Fruit fly (Drosophila melanogaster) whole organism, embryonic: ENCODE results near the gene CG10195.

Experiments
- Ada2b ChIP-seq: fragments of 200-800 bp; sonication (Bioruptor generic); IDR thresholded peaks from 2 replicates; pipeline ENCODE4 v1.3.6; 2022; ENCODE audit warnings: missing biosample characterization, missing genetic modification characterization
- Aef1 ChIP-seq: fragments of 200-800 bp; sonication (Bioruptor generic); IDR thresholded peaks from 3 replicates; pipeline ENCODE4 v1.3.6; 2022; ENCODE audit warnings: missing biosample characterization, missing genetic modification characterization
- Blimp-1 ChIP-seq: fragments of 200-800 bp; sonication (Bioruptor generic); optimal IDR thresholded peaks from 3 replicates; lab custom pipeline; 2018; ENCODE audit warnings: missing biosample characterization, missing genetic modification characterization, mild to moderate bottlenecking, moderate library complexity, missing genetic modification reagents
- CG10274 ChIP-seq: fragments of 200-800 bp; sonication (Bioruptor generic); optimal IDR thresholded peaks from 3 replicates; lab custom pipeline; 2017; ENCODE audit warnings: missing biosample characterization, mild to moderate bottlenecking, missing genetic modification characterization
- CG11093 ChIP-seq: fragments of 200-800 bp; sonication (Bioruptor generic); IDR thresholded peaks from 3 replicates; pipeline ENCODE4 v1.3.6; 2022; ENCODE audit warnings: missing biosample characterization, missing genetic modification characterization
- CG12104 ChIP-seq: fragments of 200-800 bp; sonication (Bioruptor generic); optimal IDR thresholded peaks from 3 replicates; lab custom pipeline; 2016; ENCODE audit warnings: missing biosample characterization, missing genetic modification characterization
- CG15011 ChIP-seq: fragments of 200-800 bp; sonication (Bioruptor generic); optimal IDR thresholded peaks from 3 replicates; lab custom pipeline; 2018; ENCODE audit warnings: missing biosample characterization, mild to moderate bottlenecking, missing genetic modification characterization
- CG15269 ChIP-seq: fragments of 200-800 bp; sonication (Bioruptor generic); optimal IDR thresholded peaks from 2 replicates; lab custom pipeline; 2018; ENCODE audit warnings: missing biosample characterization, mild to moderate bottlenecking, missing genetic modification characterization, moderate library complexity
- CG15514 ChIP-seq: fragments of 200-800 bp; sonication (Bioruptor generic); optimal IDR thresholded peaks from 3 replicates; lab custom pipeline; 2017; ENCODE audit warnings: missing biosample characterization, missing genetic modification characterization, mild to moderate bottlenecking, moderate library complexity, missing genetic modification reagents
- CG16779 ChIP-seq: fragments of 200-800 bp; sonication (Bioruptor generic); IDR thresholded peaks from 2 replicates; pipeline ENCODE4 v1.3.6; 2022; ENCODE audit warnings: missing biosample characterization, missing genetic modification characterization
- CG17359 ChIP-seq: fragments of 200-800 bp; sonication (Bioruptor generic); optimal IDR thresholded peaks from 3 replicates; lab custom pipeline; 2018; ENCODE audit warnings: missing biosample characterization, mild to moderate bottlenecking, missing genetic modification characterization, moderate library complexity
- CG18011 ChIP-seq: fragments of 200-800 bp; sonication (Bioruptor generic); optimal IDR thresholded peaks from 2 replicates; lab custom pipeline; 2017; ENCODE audit warnings: missing biosample characterization, missing genetic modification characterization, mild to moderate bottlenecking, moderate library complexity, missing genotype
- CG33213 ChIP-seq: fragments of 200-800 bp; sonication (Bioruptor generic); optimal IDR thresholded peaks from 3 replicates; lab custom pipeline; 2016; ENCODE audit warnings: missing biosample characterization, missing genetic modification characterization
- CG4328 ChIP-seq: fragments of 200-800 bp; sonication (Bioruptor generic); optimal IDR thresholded peaks from 3 replicates; lab custom pipeline; 2017; ENCODE audit warnings: missing biosample characterization, missing genetic modification reagents, missing genetic modification characterization
- CG4707 ChIP-seq: fragments of 200-800 bp; sonication (Bioruptor generic); optimal IDR thresholded peaks from 2 replicates; lab custom pipeline; 2018; ENCODE audit warnings: missing biosample characterization, mild to moderate bottlenecking, missing genetic modification characterization, moderate library complexity
- CG4730 ChIP-seq: fragments of 200-800 bp; sonication (Bioruptor generic); IDR thresholded peaks from 2 replicates; pipeline ENCODE4 v1.3.6; 2022; ENCODE audit warnings: missing biosample characterization, missing genetic modification characterization
- CG9817 ChIP-seq: fragments of 200-800 bp; sonication (Bioruptor generic); optimal IDR thresholded peaks from 2 replicates; lab custom pipeline; 2018; ENCODE audit warnings: missing biosample characterization, mild to moderate bottlenecking, missing genetic modification characterization, moderate library complexity
- CTCF ChIP-seq: fragments of 200-800 bp; sonication (Bioruptor generic); optimal IDR thresholded peaks from 2 replicates; lab custom pipeline; 2017; ENCODE audit warnings: missing biosample characterization, mild to moderate bottlenecking, missing genetic modification characterization, moderate library complexity
- CoRest ChIP-seq: fragments of 200-800 bp; sonication (Bioruptor generic); optimal IDR thresholded peaks from 3 replicates; lab custom pipeline; 2018; ENCODE audit warnings: missing biosample characterization, mild to moderate bottlenecking, missing genetic modification characterization, moderate library complexity
- Dip3 ChIP-seq: fragments of 200-800 bp; sonication (Bioruptor generic); optimal IDR thresholded peaks from 3 replicates; lab custom pipeline; 2016; ENCODE audit warnings: missing biosample characterization, missing genetic modification characterization
- Doc2 ChIP-seq: fragments of 200-800 bp; sonication (Bioruptor generic); IDR thresholded peaks from 2 replicates; pipeline ENCODE4 v1.3.6; 2022; ENCODE audit warnings: missing biosample characterization, missing genetic modification characterization
- Fer1 ChIP-seq: fragments of 200-800 bp; sonication (Bioruptor generic); optimal IDR thresholded peaks from 2 replicates; lab custom pipeline; 2017; ENCODE audit warnings: missing biosample characterization, mild to moderate bottlenecking, missing genetic modification characterization
- MBD-R2 ChIP-seq: fragments of 200-800 bp; sonication (Bioruptor generic); IDR thresholded peaks from 2 replicates; pipeline ENCODE4 v1.3.6; 2022; ENCODE audit warnings: missing biosample characterization, missing genetic modification characterization
- MTF-1 ChIP-seq: fragments of 200-800 bp; sonication (Bioruptor generic); optimal IDR thresholded peaks from 2 replicates; lab custom pipeline; 2018; ENCODE audit warnings: missing biosample characterization, mild to moderate bottlenecking, missing genetic modification characterization, borderline replicate concordance
- Mrtf ChIP-seq: fragments of 200-800 bp; sonication (Bioruptor generic); IDR thresholded peaks from 3 replicates; pipeline ENCODE4 v1.3.6; 2022; ENCODE audit warnings: missing biosample characterization, missing genetic modification characterization
- Myb ChIP-seq: fragments of 200-800 bp; sonication (Bioruptor generic); optimal IDR thresholded peaks from 2 replicates; lab custom pipeline; 2016; ENCODE audit warnings: missing biosample characterization, missing genetic modification characterization
- Nf-YA ChIP-seq: fragments of 200-800 bp; sonication (Bioruptor generic); IDR thresholded peaks from 2 replicates; pipeline ENCODE4 v1.3.6; 2022; ENCODE audit warnings: missing biosample characterization, missing genetic modification characterization
- Optix ChIP-seq: fragments of 200-800 bp; sonication (Bioruptor generic); IDR thresholded peaks from 3 replicates; pipeline ENCODE4 v1.3.6; 2022; ENCODE audit warnings: missing biosample characterization, missing genetic modification characterization
- Tbp ChIP-seq: fragments of >200 bp; optimal IDR thresholded peaks from 2 replicates; lab custom pipeline; 2018; ENCODE audit warnings: missing biosample characterization, missing genetic modification characterization
- bsh ChIP-seq, 2 experiments: fragments of 200-800 bp; sonication (Bioruptor generic); optimal IDR thresholded peaks; 2 replicates each; lab custom pipeline; 2017 to 2018; ENCODE audit warnings: mild to moderate bottlenecking in 2 of 2, missing biosample characterization in 2 of 2, missing genetic modification characterization in 2 of 2, moderate library complexity in 1 of 2
- chif ChIP-seq, 2 experiments: fragments of 200-800 bp; sonication (Bioruptor generic); optimal IDR thresholded peaks; 3 replicates each; lab custom pipeline; 2016; ENCODE audit warnings: missing biosample characterization in 2 of 2, missing genetic modification characterization in 2 of 2
- chn ChIP-seq: fragments of 200-800 bp; sonication (Bioruptor generic); optimal IDR thresholded peaks from 2 replicates; lab custom pipeline; 2016; ENCODE audit warnings: missing biosample characterization, missing genetic modification characterization
- cwo ChIP-seq: fragments of 200-800 bp; sonication (Bioruptor generic); optimal IDR thresholded peaks from 3 replicates; lab custom pipeline; 2017; ENCODE audit warnings: missing biosample characterization, missing genetic modification characterization, mild to moderate bottlenecking, moderate library complexity, missing genetic modification reagents
- dpn ChIP-seq, 2 experiments: fragments of 200-800 bp; sonication (Bioruptor generic); optimal IDR thresholded peaks; 3 replicates each; lab custom pipeline; 2016; ENCODE audit warnings: missing biosample characterization in 2 of 2, missing genetic modification characterization in 2 of 2
- ewg ChIP-seq: fragments of 200-800 bp; sonication (Bioruptor generic); optimal IDR thresholded peaks from 3 replicates; lab custom pipeline; 2017; ENCODE audit warnings: mild to moderate bottlenecking, missing biosample characterization, missing genetic modification reagents, missing genetic modification characterization
- exex ChIP-seq: fragments of 200-800 bp; sonication (Bioruptor generic); optimal IDR thresholded peaks from 4 replicates; lab custom pipeline; 2018; ENCODE audit warnings: missing biosample characterization, mild to moderate bottlenecking, missing genetic modification characterization, moderate library complexity
- eyg ChIP-seq: fragments of 200-800 bp; sonication (Bioruptor generic); optimal IDR thresholded peaks from 3 replicates; lab custom pipeline; 2016; ENCODE audit warnings: missing biosample characterization, missing genetic modification characterization
- fu2 ChIP-seq: fragments of 200-800 bp; sonication (Bioruptor generic); optimal IDR thresholded peaks from 2 replicates; lab custom pipeline; 2016; ENCODE audit warnings: missing biosample characterization, missing genetic modification characterization
- gcm ChIP-seq: fragments of 200-800 bp; sonication (Bioruptor generic); optimal IDR thresholded peaks from 2 replicates; lab custom pipeline; 2019; ENCODE audit warnings: missing biosample characterization, mild to moderate bottlenecking, missing genetic modification characterization, moderate library complexity
- hb ChIP-seq: fragments of 200-800 bp; sonication (Bioruptor generic); IDR thresholded peaks from 3 replicates; pipeline ENCODE4 v1.3.6; 2022; ENCODE audit warnings: missing biosample characterization, missing genetic modification characterization; ENCODE audit not compliant: partially characterized antibody
- insv ChIP-seq, 2 experiments: fragments of 200-800 bp; sonication (Bioruptor generic); optimal IDR thresholded peaks; 3 replicates each; lab custom pipeline; 2016 to 2018; ENCODE audit warnings: missing biosample characterization in 2 of 2, missing genetic modification characterization in 2 of 2
- jigr1 ChIP-seq: fragments of 200-800 bp; sonication (Bioruptor generic); IDR thresholded peaks from 3 replicates; pipeline ENCODE4 v1.3.6; 2022; ENCODE audit warnings: missing biosample characterization, missing genetic modification characterization
- kay ChIP-seq: fragments of 200-800 bp; sonication (Bioruptor generic); optimal IDR thresholded peaks from 2 replicates; lab custom pipeline; 2016; ENCODE audit warnings: missing biosample characterization, missing genetic modification characterization
- mam ChIP-seq: fragments of 200-800 bp; sonication (Bioruptor generic); optimal IDR thresholded peaks from 3 replicates; lab custom pipeline; 2016; ENCODE audit warnings: missing biosample characterization, missing genetic modification characterization
- mld ChIP-seq: fragments of 200-800 bp; sonication (Bioruptor generic); IDR thresholded peaks from 3 replicates; pipeline ENCODE4 v1.3.6; 2022; ENCODE audit warnings: missing biosample characterization, missing genetic modification characterization; ENCODE audit not compliant: partially characterized antibody
- pum ChIP-seq: fragments of 200-800 bp; sonication (Bioruptor generic); optimal IDR thresholded peaks from 2 replicates; lab custom pipeline; 2016; ENCODE audit warnings: missing biosample characterization, missing genetic modification characterization
- seq ChIP-seq: fragments of 200-800 bp; sonication (Bioruptor generic); IDR thresholded peaks from 2 replicates; pipeline ENCODE4 v1.3.6; 2022; ENCODE audit warnings: missing biosample characterization, missing genetic modification characterization
- sob ChIP-seq: fragments of 200-800 bp; sonication (Bioruptor generic); IDR thresholded peaks from 2 replicates; pipeline ENCODE4 v1.3.6; 2022; ENCODE audit warnings: missing biosample characterization, missing genetic modification characterization
- tup ChIP-seq: fragments of 200-800 bp; sonication (Bioruptor generic); optimal IDR thresholded peaks from 2 replicates; lab custom pipeline; 2016; ENCODE audit warnings: missing biosample characterization, mild to moderate bottlenecking, missing genetic modification characterization, moderate library complexity
- vfl ChIP-seq: fragments of 200-800 bp; sonication (Bioruptor generic); optimal IDR thresholded peaks from 2 replicates; lab custom pipeline; 2016; ENCODE audit warnings: missing biosample characterization, missing genetic modification characterization
- z ChIP-seq: fragments of 200-800 bp; sonication (Bioruptor generic); IDR thresholded peaks from 3 replicates; pipeline ENCODE4 v1.3.6; 2022; ENCODE audit warnings: missing biosample characterization, missing genetic modification characterization
- zen ChIP-seq: fragments of 200-800 bp; sonication (Bioruptor generic); optimal IDR thresholded peaks from 3 replicates; lab custom pipeline; 2018; ENCODE audit warnings: missing biosample characterization, mild to moderate bottlenecking, missing genetic modification characterization, moderate library complexity

Gene CG10195

DNA sequence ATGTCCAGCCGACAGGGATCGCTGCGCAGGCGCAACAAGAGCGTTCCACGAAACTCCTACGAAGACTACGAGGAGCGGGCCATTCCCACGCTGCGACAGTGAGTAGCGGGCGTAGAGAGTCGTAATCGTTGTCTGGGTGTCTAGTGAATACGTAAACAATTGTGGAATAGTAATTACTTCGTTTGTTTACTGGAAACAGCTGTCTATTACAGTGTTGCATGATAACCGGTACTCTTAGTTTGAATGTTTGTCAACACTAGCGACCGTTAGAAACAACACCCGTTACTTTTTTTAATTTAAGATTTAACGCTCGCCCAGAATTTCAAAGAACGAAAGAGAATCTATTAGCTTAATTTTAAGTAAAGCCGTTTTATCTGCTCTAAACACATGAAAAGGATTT, 45.6 kb upstream of the CG10195 start, which contains the start of gene CG10165 (continued):
- TF ChIP-seq pum (GFP tag; lab: Kevin White, UChicago) (no peak), cwo (GFP tag; lab: Kevin White, UChicago) (no peak), Aef1 (GFP tag; lab: Robert Waterston, UW) (no peak), eyg (GFP tag; lab: Kevin White, UChicago) (no peak), CG11093 (no peak), tup (GFP tag; lab: Kevin White, UChicago) (no peak), ewg (GFP tag; lab: Kevin White, UChicago) (peak; percentile 33), dpn (GFP tag; optimal IDR thresholded peaks at IDR 0.05; lab: Kevin White, UChicago) (no peak), Myb (GFP tag; lab: Kevin White, UChicago) (peak; percentile 96), Tbp (GFP tag; lab: Kevin White, UChicago) (no peak), exex (tag; lab: Kevin White, UChicago) (peak; percentile 57), kay (no peak), CG10274 (GFP tag; lab: Kevin White, UChicago) (no peak), CG4328 (no peak), insv (GFP tag; optimal IDR thresholded peaks at IDR 0.05; lab: Kevin White, UChicago) (no peak), bsh (GFP tag; optimal IDR thresholded peaks at IDR 0.05; lab: Kevin White, UChicago) (no peak), mld (GFP tag; lab: Robert Waterston, UW) (no peak), vfl (GFP tag; lab: Kevin White, UChicago) (no peak), Dip3 (GFP tag; lab: Kevin White, UChicago) (no peak), CG15514 (GFP tag; lab: Kevin White, UChicago) (peak; percentile 22), Fer1 (GFP tag; lab: Kevin White, UChicago) (peak; percentile 2), Mrtf (GFP tag; lab: Robert Waterston, UW) (no peak), CG15011 (GFP tag; lab: Kevin White, UChicago) (no peak), z (GFP tag; lab: Robert Waterston, UW) (no peak), CG9817 (tag; lab: Kevin White, UChicago) (no peak), CG15269 (tag; lab: Kevin White, UChicago) (no peak), Nf-YA (GFP tag; lab: Robert Waterston, UW) (0 out of 2 replicates have a peak, but pooled peaks have one; percentile 22), seq (GFP tag; lab: Robert Waterston, UW) (no peak), CTCF (no peak), MBD-R2 (GFP tag; lab: Robert Waterston, UW) (peak; percentile 83), Blimp-1 (no peak), MTF-1 (GFP tag; lab: Kevin White, UChicago) (no peak), CG12104 (no peak), CG17359 (no peak), fu2 (no peak), zen (tag; lab: Kevin White, UChicago) (peak; percentile 56), chn (GFP tag; lab: Kevin White, UChicago) (no peak), CG4730 (GFP tag; lab: Robert Waterston, UW) (no peak), gcm (no peak), Ada2b (no peak), CG16779 (GFP tag; lab: Robert Waterston, UW) (no peak), Doc2 (no peak), chif (GFP tag; optimal IDR thresholded peaks at IDR 0.05; lab: Kevin White, UChicago) (no peak), CoRest (peak; percentile 4), CG18011 (GFP tag; lab: Kevin White, UChicago) (no peak), CG4707 (GFP tag; lab: Kevin White, UChicago) (no peak), sob (GFP tag; lab: Robert Waterston, UW) (peak; percentile 5; the same call in 1 of the 2 replicates), Optix (GFP tag; lab: Robert Waterston, UW) (no peak), hb (no peak), CG33213 (GFP tag; lab: Kevin White, UChicago) (no peak), mam (GFP tag; lab: Kevin White, UChicago) (no peak), jigr1 (GFP tag; lab: Robert Waterston, UW) (no peak)
